Fruit fly (Drosophila melanogaster) whole organism, wandering third instar larva: ENCODE data around the gene Hexim.

Experiments
- Abd-B ChIP-seq: fragments of >200 bp; optimal IDR thresholded peaks from 2 replicates; lab custom pipeline; 2017; ENCODE audit warnings: missing biosample characterization, missing genetic modification characterization
- CG9705 ChIP-seq: fragments of 200-800 bp; sonication (Bioruptor generic); optimal IDR thresholded peaks from 2 replicates; lab custom pipeline; 2018; ENCODE audit warnings: missing biosample characterization, mild to moderate bottlenecking, missing genetic modification characterization
- GATAd ChIP-seq: sonication (Bioruptor generic); optimal IDR thresholded peaks from 2 replicates; lab custom pipeline; 2016; ENCODE audit warnings: missing biosample characterization, missing genetic modification characterization
- HLH106 ChIP-seq: fragments of 200-800 bp; optimal IDR thresholded peaks from 3 replicates; lab custom pipeline; 2019; ENCODE audit warnings: missing biosample characterization, mild to moderate bottlenecking, missing genetic modification characterization, moderate library complexity
- Myc ChIP-seq: fragments of >200 bp; optimal IDR thresholded peaks from 2 replicates; lab custom pipeline; 2017
- OdsH ChIP-seq: fragments of 200-800 bp; sonication (Bioruptor generic); optimal IDR thresholded peaks from 2 replicates; lab custom pipeline; 2016; ENCODE audit warnings: missing biosample characterization, mild to moderate bottlenecking, missing genetic modification characterization
- Sp1 ChIP-seq: fragments of 200-800 bp; sonication (Bioruptor generic); optimal IDR thresholded peaks from 3 replicates; lab custom pipeline; 2019; ENCODE audit warnings: missing biosample characterization, mild to moderate bottlenecking, missing genetic modification characterization, moderate library complexity
- h ChIP-seq: fragments of 200-800 bp; sonication (Bioruptor generic); optimal IDR thresholded peaks from 3 replicates; lab custom pipeline; 2016; ENCODE audit warnings: missing biosample characterization, mild to moderate bottlenecking, missing genetic modification characterization
- psq ChIP-seq: fragments of 200-800 bp; sonication (Bioruptor generic); optimal IDR thresholded peaks from 3 replicates; lab custom pipeline; 2017; ENCODE audit warnings: missing biosample characterization, mild to moderate bottlenecking, missing genetic modification characterization, moderate library complexity
- sv ChIP-seq: fragments of 200-800 bp; sonication (Bioruptor generic); optimal IDR thresholded peaks from 3 replicates; lab custom pipeline; 2016; ENCODE audit warnings: missing biosample characterization, missing genetic modification characterization

dm6 chr3R:14626781-14627180 lies 32.5 kb upstream of the Hexim start:
- TF ChIP-seq Myc (lab: Kevin White, UChicago) = no peak
- TF ChIP-seq HLH106 (tag; lab: Kevin White, UChicago) = no peak
- TF ChIP-seq h (GFP tag; lab: Kevin White, UChicago) = no peak
- no peak for TF ChIP-seq psq
- no peak for TF ChIP-seq Abd-B (GFP tag; lab: Kevin White, UChicago)
- no peak for TF ChIP-seq Sp1 (GFP tag; lab: Kevin White, UChicago)
- TF ChIP-seq GATAd (GFP tag; lab: Kevin White, UChicago) = no peak
- TF ChIP-seq CG9705 (GFP tag; lab: Kevin White, UChicago) = no peak
- no peak for TF ChIP-seq sv (GFP tag; lab: Kevin White, UChicago)
- TF ChIP-seq OdsH (GFP tag; lab: Kevin White, UChicago) = no peak
